Worm (Caenorhabditis elegans): ENCODE data around the gene pitr-4.

Gene pitr-4

DNA sequence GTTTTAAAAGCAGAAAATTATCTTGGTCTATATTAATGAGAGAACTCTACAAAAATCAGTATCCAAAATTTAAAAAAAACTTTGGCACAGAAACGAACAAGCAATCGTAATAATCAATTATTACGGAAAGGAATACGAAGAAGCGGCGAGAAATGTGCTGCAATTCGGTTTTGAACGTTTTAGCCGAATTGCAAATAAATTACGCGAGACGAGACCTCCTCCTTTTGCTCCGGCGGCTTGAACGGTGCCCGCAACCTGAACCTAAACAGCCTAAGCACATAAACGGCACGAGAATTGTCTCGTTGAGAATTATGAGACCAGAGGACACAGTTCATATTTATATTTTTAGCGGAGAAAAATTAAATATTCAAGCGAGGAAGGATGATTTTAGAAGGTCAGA is 27.9 kb upstream of the pitr-4 start (continued):
- TF ChIP-seq F52B5.7 (tag; optimal IDR thresholded peaks at IDR 0.05), result peak; percentile 57
- TF ChIP-seq madf-6 (GFP tag; IDR thresholded peaks at IDR 0.05), result peak; percentile 67
- peak; percentile 44; the same call in 1 of the 2 replicates for TF ChIP-seq hsf-1 (GFP tag; IDR thresholded peaks at IDR 0.05)

DNA sequence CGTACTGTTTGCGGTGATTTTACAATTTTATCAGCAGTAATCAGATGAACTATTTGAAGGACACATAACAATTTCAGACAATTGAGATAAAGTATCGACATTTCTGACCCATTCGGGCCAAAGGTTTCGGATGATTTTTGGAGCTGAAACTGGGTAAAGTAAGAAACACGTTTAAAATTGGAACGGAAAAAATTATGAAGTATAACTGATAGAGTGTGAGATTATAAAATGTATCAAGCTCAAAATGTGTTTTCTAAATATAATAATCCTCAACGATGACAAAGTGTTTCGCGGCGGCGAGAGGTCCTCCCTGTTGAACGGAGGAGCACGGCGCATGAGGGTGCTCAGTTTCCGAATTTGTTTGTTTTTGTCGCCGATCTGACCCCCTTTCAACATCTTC is 24.1 kb upstream of the pitr-4 start, which contains the start of gene ZK287.4:
TSS of gene ZK287.4 (minus strand) at position 101 of the 400 bp plus-strand sequence.
- TF ChIP-seq chd-7 (tag; optimal IDR thresholded peaks at IDR 0.05) (no peak), hmg-20 (GFP tag; IDR thresholded peaks at IDR 0.05) (no peak), nfyb-1 (GFP tag; IDR thresholded peaks at IDR 0.05) (no peak), pbrm-1 (GFP tag; IDR thresholded peaks at IDR 0.05) (no peak), snpc-4 (GFP tag; optimal IDR thresholded peaks at IDR 0.05) (no peak), snpc-4 (tag; optimal IDR thresholded peaks at IDR 0.05) (no peak), F52B5.7 (tag; optimal IDR thresholded peaks at IDR 0.05) (no peak)

DNA sequence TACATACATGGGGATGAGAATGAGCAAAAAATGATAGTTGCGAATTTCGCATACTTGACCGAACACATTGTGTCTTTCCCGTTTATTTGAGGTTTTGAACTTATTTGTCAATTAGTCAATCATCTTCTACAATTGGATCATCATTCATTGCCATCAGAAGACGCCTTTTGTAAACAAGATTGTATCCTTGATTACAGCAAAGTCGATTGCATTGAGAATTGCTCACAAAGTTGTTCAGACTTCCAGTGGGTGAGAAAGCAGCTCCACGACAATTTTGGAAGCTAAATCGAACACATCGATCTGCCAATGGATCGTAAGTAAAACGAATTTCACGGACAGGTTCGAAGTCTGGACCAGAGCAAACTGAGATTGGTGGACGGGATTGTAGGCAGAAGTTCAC is 18.8 kb upstream of the pitr-4 start:
- TF ChIP-seq him-1 (tag; optimal IDR thresholded peaks at IDR 0.05) (no peak), B0336.3 (GFP tag; IDR thresholded peaks at IDR 0.05) (no peak), madf-6 (GFP tag; IDR thresholded peaks at IDR 0.05) (no peak), hlh-12 (tag; optimal IDR thresholded peaks at IDR 0.05) (no peak), B0019.2 (GFP tag; conservative IDR thresholded peaks at IDR 0.05) (no peak), sea-2 (GFP tag; IDR thresholded peaks at IDR 0.05) (no peak), dox-1 (GFP tag; IDR thresholded peaks at IDR 0.05) (no peak), nhr-120 (GFP tag; IDR thresholded peaks at IDR 0.05) (no peak)

DNA sequence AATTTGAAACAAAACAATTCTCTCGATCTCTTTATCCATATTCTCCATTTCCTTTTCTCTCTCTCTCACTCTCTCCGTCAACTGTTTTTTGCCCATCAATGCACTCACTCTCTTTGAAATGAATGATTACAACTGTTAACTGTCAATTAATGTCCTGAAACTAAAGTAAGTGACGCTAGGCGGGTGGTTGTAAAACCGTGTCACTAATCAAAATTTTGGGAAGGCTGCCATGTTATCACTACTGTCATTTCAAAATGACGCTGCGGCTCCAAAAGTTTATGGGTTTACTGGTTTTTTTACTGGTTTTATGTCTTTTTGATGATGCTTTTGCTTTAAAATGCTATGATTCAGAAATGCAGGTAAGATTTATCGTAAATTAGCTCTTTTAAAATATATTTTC is 17.8 kb upstream of the pitr-4 start, which contains the start of gene ZK287.9:
TSS of gene ZK287.9 (plus strand) at position 192 of the 400 bp plus-strand sequence.
- TF ChIP-seq let-607 (tag; optimal IDR thresholded peaks at IDR 0.05) (peak; percentile 73 to 93), unc-62 (GFP tag; optimal IDR thresholded peaks at IDR 0.05) (peak; percentile 34), Y53F4B.3 (GFP tag; IDR thresholded peaks at IDR 0.05) (no peak), nhr-80 (tag; optimal IDR thresholded peaks at IDR 0.05) (peak; percentile 80), nfya-2 (GFP tag; IDR thresholded peaks at IDR 0.05) (no peak)

DNA sequence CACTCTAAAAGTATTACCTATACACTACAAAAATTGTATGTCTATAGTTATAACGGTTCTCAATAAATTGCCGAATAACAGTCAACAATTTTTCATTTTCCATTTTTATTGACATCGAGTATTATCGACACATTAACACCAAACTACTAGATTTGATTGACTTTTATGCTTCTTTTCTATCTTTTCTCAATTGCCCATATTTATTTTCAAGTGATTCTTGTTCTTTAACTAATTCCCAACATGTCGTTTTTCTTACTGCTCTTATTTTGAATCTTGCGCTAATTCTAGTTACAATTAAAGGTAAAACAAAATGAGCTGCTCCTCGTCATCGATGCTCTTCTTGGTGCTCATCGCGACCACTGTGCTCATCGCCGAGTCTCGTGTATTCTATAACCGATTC is 16.6 kb upstream of the pitr-4 start, which contains the start of gene cthd-1:
TSS of gene cthd-1 (plus strand) at position 301 of the 400 bp plus-strand sequence.
- no peak for TF ChIP-seq lsy-27 (tag; optimal IDR thresholded peaks at IDR 0.05; ENCODE audit: borderline replicate concordance, insufficient read depth)
- TF ChIP-seq nhr-80 (tag; optimal IDR thresholded peaks at IDR 0.05), result peak; percentile 6
- TF ChIP-seq T07F8.4 (tag; optimal IDR thresholded peaks at IDR 0.05), result no peak

DNA sequence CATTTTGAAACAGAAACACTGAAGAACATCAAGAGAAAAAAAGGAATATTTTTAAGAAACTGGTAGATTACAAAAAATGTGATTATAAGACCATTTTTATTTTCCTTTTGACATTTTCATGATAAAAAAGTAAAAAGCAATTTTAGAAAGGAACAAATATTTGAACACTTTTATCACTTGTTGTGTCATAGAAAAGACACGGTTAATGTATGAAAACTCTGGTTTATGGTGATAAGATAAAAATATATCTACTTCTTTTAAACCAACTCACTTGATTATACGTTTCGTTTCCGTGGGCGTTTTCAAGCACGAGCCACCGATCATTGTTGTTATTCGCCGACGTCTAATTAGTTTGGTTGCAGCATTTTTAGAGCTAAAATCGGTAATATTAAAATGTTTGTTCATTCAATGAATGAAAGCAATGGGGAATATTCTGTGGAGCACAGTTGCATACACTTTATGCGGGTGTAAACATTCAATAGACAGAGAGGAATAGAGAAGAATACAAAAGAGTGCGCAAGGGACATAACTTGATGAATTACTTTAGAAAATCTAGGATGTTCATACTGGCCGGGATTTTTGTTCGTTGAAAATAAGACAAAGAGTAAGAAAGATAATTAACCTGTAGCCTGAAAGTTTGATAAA is 11.9 kb upstream of the pitr-4 start, which contains the start of gene sulp-8:
TSS of gene sulp-8 (minus strand) at position 469 of the 645 bp plus-strand sequence.
- TF ChIP-seq Y53G8AR.9 (GFP tag; conservative IDR thresholded peaks at IDR 0.05), result no peak
- no peak for TF ChIP-seq F10E7.11 (tag; optimal IDR thresholded peaks at IDR 0.05)
- TF ChIP-seq Y53F4B.3 (GFP tag; IDR thresholded peaks at IDR 0.05), result no peak
- TF ChIP-seq aptf-3 (GFP tag; IDR thresholded peaks at IDR 0.05), result no peak
- TF ChIP-seq cebp-2 (GFP tag; IDR thresholded peaks at IDR 0.05), result no peak
- TF ChIP-seq lin-54 (GFP tag; optimal IDR thresholded peaks at IDR 0.05), result no peak
- no peak for TF ChIP-seq zfh-2 (GFP tag; conservative IDR thresholded peaks at IDR 0.05)

Measured in whole organism, young adult.